Fruit fly (Drosophila melanogaster) whole organism, prepupa: Measurements from ENCODE around the gene Bug22.
A peak's percentile ranks its signal among the peaks of the same experiment; 100 is the strongest.

Experiments used
- CG11902 ChIP-seq: fragments of 200-800 bp; sonication (Bioruptor generic); optimal IDR thresholded peaks from 3 replicates; lab custom pipeline; 2016; ENCODE audit warnings: missing biosample characterization, missing genetic modification characterization
- CG31627 ChIP-seq: fragments of 200-800 bp; sonication (Bioruptor generic); optimal IDR thresholded peaks from 3 replicates; lab custom pipeline; 2016; ENCODE audit warnings: missing biosample characterization, missing genetic modification characterization
- CG32006 ChIP-seq: fragments of 200-800 bp; sonication (Bioruptor generic); optimal IDR thresholded peaks from 3 replicates; lab custom pipeline; 2017; ENCODE audit warnings: missing biosample characterization, mild to moderate bottlenecking, missing genetic modification characterization
- CG4318 ChIP-seq: fragments of 200-800 bp; sonication (Bioruptor generic); optimal IDR thresholded peaks from 3 replicates; lab custom pipeline; 2017; ENCODE audit warnings: missing biosample characterization, mild to moderate bottlenecking, missing genetic modification characterization
- CG6792 ChIP-seq: fragments of 200-800 bp; sonication (Bioruptor generic); optimal IDR thresholded peaks from 3 replicates; lab custom pipeline; 2016; ENCODE audit warnings: missing biosample characterization, missing genetic modification characterization
- CG6854 ChIP-seq: fragments of 200-800 bp; sonication (Bioruptor generic); optimal IDR thresholded peaks from 2 replicates; lab custom pipeline; 2017; ENCODE audit warnings: missing biosample characterization, mild to moderate bottlenecking, missing genetic modification characterization
- Eip75B ChIP-seq: fragments of 200-800 bp; sonication (Bioruptor generic); optimal IDR thresholded peaks from 3 replicates; lab custom pipeline; 2016; ENCODE audit warnings: missing biosample characterization, missing genetic modification characterization
- Eip93F ChIP-seq: fragments of 200-800 bp; sonication (Bioruptor generic); optimal IDR thresholded peaks from 2 replicates; lab custom pipeline; 2016; ENCODE audit warnings: missing biosample characterization, mild to moderate bottlenecking, missing genetic modification characterization
- Hr38 ChIP-seq: sonication (Bioruptor generic); optimal IDR thresholded peaks from 2 replicates; lab custom pipeline; 2016; ENCODE audit warnings: missing biosample characterization, missing genetic modification characterization
- Met ChIP-seq: fragments of 200-800 bp; sonication (Bioruptor generic); optimal IDR thresholded peaks from 3 replicates; lab custom pipeline; 2016; ENCODE audit warnings: missing biosample characterization, missing genetic modification characterization
- OdsH ChIP-seq: fragments of 200-800 bp; sonication (Bioruptor generic); optimal IDR thresholded peaks from 3 replicates; lab custom pipeline; 2016; ENCODE audit warnings: missing biosample characterization, missing genetic modification characterization
- acj6 ChIP-seq: fragments of 200-800 bp; sonication (Bioruptor generic); optimal IDR thresholded peaks from 3 replicates; lab custom pipeline; 2016; ENCODE audit warnings: missing biosample characterization, missing genetic modification characterization
- lz ChIP-seq: fragments of 200-800 bp; sonication (Bioruptor generic); optimal IDR thresholded peaks from 3 replicates; lab custom pipeline; 2016; ENCODE audit warnings: missing biosample characterization, missing genetic modification characterization
- vri ChIP-seq: fragments of 200-800 bp; sonication (Bioruptor generic); optimal IDR thresholded peaks from 3 replicates; lab custom pipeline; 2016; ENCODE audit warnings: missing biosample characterization, mild to moderate bottlenecking, missing genetic modification characterization

DNA sequence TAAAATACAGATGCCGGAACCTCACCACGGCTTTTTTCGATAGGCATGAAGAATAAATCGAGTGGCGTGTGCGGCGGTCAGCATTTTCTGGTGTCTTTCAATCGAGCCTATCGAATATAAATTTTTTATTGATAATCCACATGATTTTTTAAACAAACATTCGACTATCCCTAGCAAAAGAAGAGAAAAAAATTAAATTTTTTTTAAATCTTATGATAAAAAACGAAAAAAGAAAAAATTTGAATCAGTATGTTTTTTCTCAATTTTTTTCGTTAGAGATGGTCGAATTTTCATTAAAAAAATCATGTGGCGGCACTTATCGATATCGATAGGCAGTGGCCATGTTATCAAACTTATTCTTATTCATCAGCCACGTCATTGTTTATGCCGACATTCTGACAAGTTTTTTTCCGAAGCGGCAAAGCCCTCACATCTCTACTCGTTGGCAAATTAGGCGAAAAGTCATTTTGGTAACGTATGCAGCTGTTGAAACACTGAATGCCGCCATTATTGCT lies 4.1 kb downstream of the Bug22 start, which contains the start of the genes SmB and KdelR:
- TF ChIP-seq Hr38 (GFP tag; lab: Kevin White, UChicago) = no peak
- no peak for TF ChIP-seq Eip75B
- TF ChIP-seq CG6854 = no peak
- peak; percentile 34 for TF ChIP-seq lz (GFP tag; lab: Kevin White, UChicago)
- TF ChIP-seq CG11902 (GFP tag; lab: Kevin White, UChicago) = no peak
- TF ChIP-seq vri (GFP tag; lab: Kevin White, UChicago) = no peak
- TF ChIP-seq CG32006 (GFP tag; lab: Kevin White, UChicago) = no peak
- TF ChIP-seq OdsH (GFP tag; lab: Kevin White, UChicago) = no peak
- TF ChIP-seq CG6792 (GFP tag; lab: Kevin White, UChicago) = no peak
- TF ChIP-seq Eip93F = no peak
- no peak for TF ChIP-seq Met
- TF ChIP-seq CG4318 = no peak
- TF ChIP-seq acj6 (GFP tag; lab: Kevin White, UChicago) = no peak
- no peak for TF ChIP-seq CG31627 (GFP tag; lab: Kevin White, UChicago)
